Worm (Caenorhabditis elegans): ENCODE data around the gene Y32B12B.8.
"Not testable (repeated sequence)": the region's sequence is repeated elsewhere in the genome, so short reads cannot be mapped to it uniquely, and the experiment has no call there.

Y32B12B.8 gene

ce11 chrV:16537908-16538446 is 2.7 kb downstream of the Y32B12B.8 start, which contains the start of gene Y32B12B.2 (continued):
- no peak for TF ChIP-seq lim-7 (GFP tag; IDR thresholded peaks at IDR 0.05)
- TF ChIP-seq F49E8.2 (tag; optimal IDR thresholded peaks at IDR 0.05; ENCODE audit: borderline replicate concordance), result peak; percentile 18
- TF ChIP-seq ZK337.2 (GFP tag; IDR thresholded peaks at IDR 0.05), result no peak
- 0 out of 2 replicates have a peak, but pooled peaks have one; percentile 9 for TF ChIP-seq ceh-20 (GFP tag; IDR thresholded peaks at IDR 0.05)
- TF ChIP-seq zip-2 (tag; optimal IDR thresholded peaks at IDR 0.05), result no peak
- TF ChIP-seq ceh-44 (GFP tag; IDR thresholded peaks at IDR 0.05), result no peak
- no peak for TF ChIP-seq zfp-3 (GFP tag; conservative IDR thresholded peaks at IDR 0.05)
- TF ChIP-seq unc-62 (GFP tag; optimal IDR thresholded peaks at IDR 0.05 in 1 of 2), result no peak
- no peak for TF ChIP-seq unc-62 (tag; optimal IDR thresholded peaks at IDR 0.05)
- TF ChIP-seq ctbp-1 (GFP tag; IDR thresholded peaks at IDR 0.05), result peak; percentile 36; the same call in 1 of the 2 replicates
- TF ChIP-seq F26F4.8 (GFP tag; conservative IDR thresholded peaks at IDR 0.05), result no peak
- TF ChIP-seq T26A8.4 (GFP tag; IDR thresholded peaks at IDR 0.05), result 0 out of 2 replicates have a peak, but pooled peaks have one; percentile 23
- no peak for TF ChIP-seq dmd-9 (GFP tag; IDR thresholded peaks at IDR 0.05)
- TF ChIP-seq lsy-2 (tag; optimal IDR thresholded peaks at IDR 0.05), result peak; percentile 66 to 97
- TF ChIP-seq snpc-4 (tag; optimal IDR thresholded peaks at IDR 0.05), result no peak
- TF ChIP-seq madf-5 (GFP tag; IDR thresholded peaks at IDR 0.05), result no peak
- peak; percentile 26 for TF ChIP-seq hlh-30 (tag; optimal IDR thresholded peaks at IDR 0.05; ENCODE audit: insufficient read depth)
- no peak for TF ChIP-seq mdt-29 (GFP tag; IDR thresholded peaks at IDR 0.05)
- TF ChIP-seq lin-13 (GFP tag; optimal IDR thresholded peaks at IDR 0.05), result peak; percentile 36
- TF ChIP-seq lin-39 (tag; optimal IDR thresholded peaks at IDR 0.05), result no peak
- TF ChIP-seq unc-39 (tag; optimal IDR thresholded peaks at IDR 0.05), result no peak

DNA sequence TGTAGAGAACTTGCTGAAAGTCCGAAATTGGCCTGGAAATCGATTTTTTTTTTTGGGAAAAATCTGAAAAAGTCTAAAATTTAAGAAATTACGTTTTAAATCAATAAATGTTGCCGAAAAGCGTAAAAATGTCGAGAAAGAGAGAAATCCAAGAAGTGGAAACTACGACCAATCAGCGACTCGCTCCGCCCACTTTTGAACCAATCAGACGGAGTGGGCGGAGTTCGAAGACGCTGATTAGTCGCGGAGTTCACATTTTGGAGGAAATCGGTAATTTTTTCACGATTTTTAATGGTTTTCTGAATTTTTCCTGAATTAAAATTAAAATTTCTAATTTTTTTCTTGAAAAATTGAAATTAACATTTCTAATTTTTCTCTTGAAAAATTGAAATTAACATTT is 4.4 kb downstream of the Y32B12B.8 start:
- TF ChIP-seq hmg-1.1 (GFP tag; IDR thresholded peaks at IDR 0.05), result no peak
- no peak for TF ChIP-seq ceh-44 (GFP tag; IDR thresholded peaks at IDR 0.05)
- TF ChIP-seq F26F4.8 (GFP tag; conservative IDR thresholded peaks at IDR 0.05), result no peak
- no peak for TF ChIP-seq php-3 (GFP tag; IDR thresholded peaks at IDR 0.05)
- TF ChIP-seq R02D3.7 (tag; optimal IDR thresholded peaks at IDR 0.05), result no peak

DNA sequence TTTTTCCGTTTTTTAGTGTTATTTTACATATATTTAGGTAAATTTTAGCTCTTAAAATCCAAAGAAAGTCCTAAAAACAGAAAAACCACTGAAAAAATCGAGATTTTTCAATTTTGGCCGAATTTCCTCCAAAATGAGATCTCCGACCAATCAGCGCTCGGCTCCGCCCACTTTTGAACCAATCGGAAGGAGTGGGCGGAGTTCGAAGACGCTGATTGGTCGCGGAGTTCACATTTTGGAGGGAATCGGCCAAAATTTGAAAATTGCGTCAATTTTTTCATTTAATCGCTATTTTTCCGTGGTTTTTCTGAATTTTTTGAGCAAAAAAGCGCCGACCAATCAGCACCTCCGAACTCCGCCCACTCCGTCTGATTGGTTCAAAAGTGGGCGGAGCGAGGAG is 5.4 kb downstream of the Y32B12B.8 start:
- TF ChIP-seq lin-38 (GFP tag; IDR thresholded peaks at IDR 0.05) (0 out of 2 replicates have a peak, but pooled peaks have one; percentile 19), F10B5.3 (tag; optimal IDR thresholded peaks at IDR 0.05) (no peak)

DNA sequence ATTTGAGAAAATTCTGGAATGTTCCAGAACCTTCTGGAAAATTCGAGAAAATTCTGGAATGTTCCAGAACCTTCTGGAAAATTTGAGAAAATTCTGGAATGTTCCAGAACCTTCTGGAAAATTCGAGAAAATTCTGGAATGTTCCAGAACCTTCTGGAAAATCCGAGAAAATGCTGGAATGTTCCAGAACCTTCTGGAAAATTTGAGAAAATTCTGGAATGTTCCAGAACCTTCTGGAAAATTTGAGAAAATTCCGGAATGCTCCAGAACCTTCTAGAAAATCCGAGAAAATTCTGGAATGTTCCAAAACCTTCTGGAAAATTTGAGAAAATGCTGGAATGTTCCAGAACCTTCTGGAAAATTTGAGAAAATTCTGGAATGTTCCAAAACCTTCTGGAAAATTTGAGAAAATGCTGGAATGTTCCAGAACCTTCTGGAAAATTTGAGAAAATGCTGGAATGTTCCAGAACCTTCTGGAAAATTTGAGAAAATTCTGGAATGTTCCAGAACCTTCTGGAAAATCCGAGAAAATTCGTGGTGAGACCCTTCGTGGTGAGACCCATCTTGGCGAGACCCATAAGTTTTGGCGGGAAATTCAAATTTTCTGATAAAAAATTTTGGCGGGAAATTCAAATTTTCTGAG is 12.9 kb downstream of the Y32B12B.8 start:
- 0 out of 2 replicates have a peak, but pooled peaks have one; percentile 19 for TF ChIP-seq pha-4 (GFP tag; IDR thresholded peaks at IDR 0.05)
- not testable (repeated sequence) for TF ChIP-seq pha-4 (tag; optimal IDR thresholded peaks at IDR 0.05)

- TF ChIP-seq dmd-6 (GFP tag; IDR thresholded peaks at IDR 0.05) (no peak), Y5F2A.4 (GFP tag; optimal IDR thresholded peaks at IDR 0.05) (no peak), lin-39 (tag; optimal IDR thresholded peaks at IDR 0.05) (no peak), Y105C5A.15 (GFP tag; IDR thresholded peaks at IDR 0.05) (no peak), mdt-29 (GFP tag; IDR thresholded peaks at IDR 0.05) (no peak), dmd-8 (GFP tag; IDR thresholded peaks at IDR 0.05) (no peak), R02D3.7 (tag; optimal IDR thresholded peaks at IDR 0.05) (no peak), saeg-2 (GFP tag; IDR thresholded peaks at IDR 0.05) (no peak), attf-4 (tag; optimal IDR thresholded peaks at IDR 0.05) (no peak)
Observed at ce11 chrV:16550680-16551079, 15.4 kb downstream of the Y32B12B.8 start, which contains the start of gene srbc-65. Gene srbc-65, plus strand, starts transcription at chrV:16550980.

Data from whole organism, L4 larva.